Fruit fly (Drosophila melanogaster) whole organism, adult: ENCODE data around the gene pie.
A peak's percentile ranks its signal among the peaks of the same experiment; 100 is the strongest.

Source experiments
- CG11617 ChIP-seq: fragments of 200-800 bp; sonication (Bioruptor generic); optimal IDR thresholded peaks from 2 replicates; lab custom pipeline; 2017; ENCODE audit warnings: mild to moderate bottlenecking, missing biosample characterization, missing genetic modification reagents, missing genetic modification characterization
- CG12768 ChIP-seq: fragments of 200-800 bp; sonication (Bioruptor generic); optimal IDR thresholded peaks from 2 replicates; lab custom pipeline; 2017; ENCODE audit warnings: missing biosample characterization, missing genetic modification characterization, mild to moderate bottlenecking, moderate library complexity, missing genetic modification reagents
- CG14711 ChIP-seq: fragments of 200-800 bp; sonication (Bioruptor generic); optimal IDR thresholded peaks from 2 replicates; lab custom pipeline; 2018; ENCODE audit warnings: missing biosample characterization, mild to moderate bottlenecking, missing genetic modification characterization, moderate library complexity
- CG1620 ChIP-seq: fragments of 200-800 bp; sonication (Bioruptor generic); optimal IDR thresholded peaks from 2 replicates; lab custom pipeline; 2016; ENCODE audit warnings: missing biosample characterization, missing genetic modification characterization
- CG33017 ChIP-seq: fragments of 200-800 bp; sonication (Bioruptor generic); optimal IDR thresholded peaks from 2 replicates; lab custom pipeline; 2018; ENCODE audit warnings: missing biosample characterization, mild to moderate bottlenecking, missing genetic modification characterization, moderate library complexity
- CG5204 ChIP-seq: fragments of 200-800 bp; sonication (Bioruptor generic); optimal IDR thresholded peaks from 2 replicates; lab custom pipeline; 2016; ENCODE audit warnings: missing biosample characterization, missing genetic modification characterization
- CG7045 ChIP-seq: fragments of 200-800 bp; sonication (Bioruptor generic); optimal IDR thresholded peaks from 2 replicates; lab custom pipeline; 2017; ENCODE audit warnings: missing biosample characterization, mild to moderate bottlenecking, missing genetic modification characterization
- CG7101 ChIP-seq: fragments of 200-800 bp; sonication (Bioruptor generic); optimal IDR thresholded peaks from 2 replicates; lab custom pipeline; 2018; ENCODE audit warnings: missing biosample characterization, mild to moderate bottlenecking, missing genetic modification characterization, moderate library complexity
- Clk ChIP-seq: fragments of 200-800 bp; sonication (Bioruptor generic); optimal IDR thresholded peaks from 2 replicates; lab custom pipeline; 2017; ENCODE audit warnings: missing biosample characterization, missing genetic modification characterization
- Crg-1 ChIP-seq: fragments of 200-800 bp; sonication (Bioruptor generic); optimal IDR thresholded peaks from 2 replicates; lab custom pipeline; 2016; ENCODE audit warnings: missing biosample characterization, missing genetic modification characterization
- Hr96 ChIP-seq: fragments of 200-800 bp; sonication (Bioruptor generic); optimal IDR thresholded peaks from 2 replicates; lab custom pipeline; 2016; ENCODE audit warnings: missing biosample characterization, missing genetic modification characterization
- Mnt ChIP-seq: fragments of 200-800 bp; sonication (Bioruptor generic); optimal IDR thresholded peaks from 2 replicates; lab custom pipeline; 2016; ENCODE audit warnings: missing biosample characterization, mild to moderate bottlenecking, missing genetic modification characterization
- bab1 ChIP-seq: fragments of 200-800 bp; sonication (Bioruptor generic); optimal IDR thresholded peaks from 3 replicates; lab custom pipeline; 2019; ENCODE audit warnings: missing biosample characterization, mild to moderate bottlenecking, missing genetic modification characterization, moderate library complexity
- cic ChIP-seq: fragments of 200-800 bp; sonication (Bioruptor generic); optimal IDR thresholded peaks from 2 replicates; lab custom pipeline; 2017; ENCODE audit warnings: missing biosample characterization, mild to moderate bottlenecking, missing genetic modification characterization, moderate library complexity
- cnc ChIP-seq, 2 experiments: fragments of >200 bp; optimal IDR thresholded peaks; 2 replicates each; lab custom pipeline; 2017
- kay ChIP-seq: fragments of 200-800 bp; sonication (Bioruptor generic); peaks from one replicate; lab custom pipeline; 2016; ENCODE audit warnings: missing biosample characterization, missing genetic modification characterization, borderline replicate concordance
- ovo ChIP-seq: fragments of 200-800 bp; sonication (Bioruptor generic); optimal IDR thresholded peaks from 2 replicates; lab custom pipeline; 2016; ENCODE audit warnings: missing biosample characterization, missing genetic modification characterization
- pad ChIP-seq: fragments of 200-800 bp; sonication (Bioruptor generic); optimal IDR thresholded peaks from 3 replicates; lab custom pipeline; 2017; ENCODE audit warnings: missing biosample characterization, missing genetic modification characterization, mild to moderate bottlenecking, moderate library complexity, missing genetic modification reagents
- tj ChIP-seq: fragments of 200-800 bp; sonication (Bioruptor generic); optimal IDR thresholded peaks from 3 replicates; lab custom pipeline; 2017; ENCODE audit warnings: missing biosample characterization, mild to moderate bottlenecking, missing genetic modification characterization, moderate library complexity
- toe ChIP-seq: fragments of 200-800 bp; sonication (Bioruptor generic); optimal IDR thresholded peaks from 2 replicates; lab custom pipeline; 2016; ENCODE audit warnings: missing biosample characterization, missing genetic modification characterization

Gene pie

DNA sequence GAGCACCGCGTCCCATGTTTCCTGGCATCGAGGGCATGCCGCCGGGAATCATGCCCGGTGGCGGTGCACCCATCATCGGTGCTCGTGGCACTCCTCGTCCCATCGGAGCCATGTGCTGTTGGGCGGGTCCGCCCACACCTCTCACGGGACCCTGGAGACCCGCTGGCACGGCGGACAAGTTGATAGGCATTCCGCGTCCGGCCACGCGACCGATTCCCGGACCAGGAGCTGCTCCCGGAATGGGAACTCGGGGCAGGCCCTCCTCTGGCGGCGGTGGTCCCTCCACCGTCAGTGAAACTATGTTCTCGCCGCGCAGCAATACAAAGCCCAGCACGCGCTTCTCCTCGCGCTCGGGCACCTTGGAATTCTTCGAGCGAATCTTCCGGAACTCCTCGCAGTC lies 3.0 kb upstream of the pie start:
- no peak for TF ChIP-seq CG14711 (tag; lab: Kevin White, UChicago)
- TF ChIP-seq tj (GFP tag; lab: Kevin White, UChicago), result no peak
- TF ChIP-seq CG1620, result no peak
- TF ChIP-seq CG7045 (GFP tag; lab: Kevin White, UChicago), result no peak
- TF ChIP-seq CG33017 (tag; lab: Kevin White, UChicago), result no peak
- no peak for TF ChIP-seq kay
- TF ChIP-seq Hr96 (GFP tag; lab: Kevin White, UChicago), result no peak
- no peak for TF ChIP-seq Crg-1 (GFP tag; lab: Kevin White, UChicago)
- TF ChIP-seq pad (GFP tag; lab: Kevin White, UChicago), result no peak
- no peak for TF ChIP-seq CG12768 (GFP tag; lab: Kevin White, UChicago)
- TF ChIP-seq cic (GFP tag; lab: Kevin White, UChicago), result no peak

DNA sequence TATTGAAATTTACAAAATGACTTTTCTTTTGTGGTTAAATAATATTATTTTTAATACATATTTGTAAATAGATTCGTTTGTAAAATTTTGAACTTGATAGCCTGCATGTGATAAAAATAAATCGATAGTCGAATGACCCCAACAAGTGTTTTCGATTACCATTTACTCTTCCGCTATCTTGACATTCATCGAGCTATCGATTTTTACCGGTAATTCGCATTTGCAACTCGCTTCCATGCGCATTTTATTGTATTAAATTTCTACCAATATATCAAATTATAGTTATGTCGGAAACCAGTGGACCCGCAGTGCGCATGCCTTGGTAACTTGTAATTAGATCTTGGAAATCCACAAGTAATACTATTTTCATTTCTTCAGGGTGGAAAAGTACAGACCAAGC lies 3.6 kb downstream of the pie start, which contains the start of gene RfC3:
RfC3 (plus strand) TSS at position 210 of the 400 bp plus-strand sequence.
- TF ChIP-seq CG11617 (GFP tag; lab: Kevin White, UChicago) (no peak), Clk (GFP tag; lab: Kevin White, UChicago) (no peak), Hr96 (GFP tag; lab: Kevin White, UChicago) (no peak), Mnt (peak; percentile 16), CG7045 (GFP tag; lab: Kevin White, UChicago) (no peak), toe (no peak), kay (peak; percentile 94)

DNA sequence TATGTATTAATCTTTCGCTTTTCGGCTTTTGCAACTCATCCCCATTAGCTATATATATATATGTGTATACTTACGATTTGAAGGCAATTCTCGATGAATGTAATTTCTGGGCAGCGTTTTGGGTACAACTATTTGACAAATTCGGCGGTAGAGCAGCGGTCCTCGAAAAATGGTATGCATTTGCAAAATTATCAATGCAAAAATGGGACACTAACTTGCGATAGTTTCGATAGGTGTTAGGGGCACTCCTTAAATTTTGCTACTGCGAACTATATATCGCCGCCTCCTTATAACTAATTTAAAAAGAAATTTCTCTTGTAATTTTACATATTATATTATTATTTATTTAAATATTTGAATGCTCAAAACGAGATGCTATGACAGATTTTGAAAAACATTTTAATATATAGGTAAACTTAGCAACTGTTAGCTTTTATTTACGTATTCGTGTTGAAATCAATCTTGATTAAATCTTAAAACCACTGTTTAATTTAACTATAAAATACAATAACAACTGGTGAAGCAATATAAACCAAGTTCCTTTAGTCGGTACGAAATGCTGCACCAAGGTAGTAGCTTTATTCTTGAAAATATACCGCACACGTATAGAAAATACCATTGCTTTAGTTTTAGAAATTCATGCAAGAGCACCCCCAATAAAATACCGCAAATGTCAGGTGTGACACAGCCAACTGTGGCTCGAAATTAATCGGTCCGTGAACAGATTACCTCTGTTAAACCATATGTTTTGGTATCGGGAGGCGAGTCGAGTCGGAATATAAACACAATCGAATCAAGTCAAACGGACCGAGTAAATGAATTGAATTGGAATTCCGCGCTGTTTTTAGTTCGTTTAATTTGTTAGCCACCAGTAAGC lies 9.1 kb downstream of the pie start, which contains the start of the genes CG5355 and Klp31E:
CG5355 (minus strand) TSS at position 213 of the 877 bp plus-strand sequence.
Klp31E (plus strand) TSS at position 767 of the 877 bp plus-strand sequence.
- TF ChIP-seq tj (GFP tag; lab: Kevin White, UChicago), result peak; percentile 39
- peak; percentile 47 for TF ChIP-seq CG14711 (tag; lab: Kevin White, UChicago)
- TF ChIP-seq CG7045 (GFP tag; lab: Kevin White, UChicago), result peak; percentile 64
- no peak for TF ChIP-seq kay
- peak; percentile 61 for TF ChIP-seq CG12768 (GFP tag; lab: Kevin White, UChicago)
- TF ChIP-seq CG11617 (GFP tag; lab: Kevin White, UChicago), result peak; percentile 78
- no peak for TF ChIP-seq cic (GFP tag; lab: Kevin White, UChicago)
- TF ChIP-seq toe, result no peak
- TF ChIP-seq pad (GFP tag; lab: Kevin White, UChicago), result peak; percentile 52
- TF ChIP-seq CG1620, result peak; percentile 46
- peak; percentile 60 for TF ChIP-seq CG7101 (tag; lab: Kevin White, UChicago)
- peak; percentile 31 for TF ChIP-seq Clk (GFP tag; lab: Kevin White, UChicago)
- TF ChIP-seq CG33017 (tag; lab: Kevin White, UChicago), result peak; percentile 41
- peak; percentile 33 for TF ChIP-seq Mnt
- peak in 1 of 2 experiments; percentile 37 for TF ChIP-seq cnc (optimal IDR thresholded peaks at IDR 0.05; lab: Kevin White, UChicago)

DNA sequence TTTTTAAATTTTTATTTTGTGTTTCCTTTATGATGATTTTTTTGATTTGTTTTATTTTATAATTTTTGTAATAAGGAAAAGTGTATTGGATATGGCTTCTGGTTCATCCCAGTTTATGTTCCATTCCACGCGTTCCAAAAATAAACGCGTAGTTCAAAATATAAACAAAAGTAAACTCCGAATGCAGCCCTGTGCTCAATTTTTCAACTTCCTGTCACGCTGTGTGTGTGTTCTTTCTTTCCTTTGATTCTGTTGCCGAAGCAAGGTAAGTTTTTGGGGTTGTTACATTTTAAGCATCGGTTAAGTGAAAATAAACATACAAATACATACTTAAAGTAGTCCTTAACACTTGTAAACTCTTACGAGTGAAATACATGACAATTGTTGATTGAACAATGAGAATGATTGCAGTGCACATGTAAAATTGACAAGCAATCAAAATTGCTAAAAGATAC lies 14.4 kb downstream of the pie start, which contains the start of the genes Ip259 and RpS27A:
Ip259 (plus strand) TSS at position 231 of the 455 bp plus-strand sequence.
RpS27A (plus strand) TSS at position 231 of the 455 bp plus-strand sequence.
- no peak for TF ChIP-seq Hr96 (GFP tag; lab: Kevin White, UChicago)
- no peak for TF ChIP-seq toe
- peak; percentile 83 for TF ChIP-seq CG1620
- TF ChIP-seq Crg-1 (GFP tag; lab: Kevin White, UChicago), result peak; percentile 83
- TF ChIP-seq tj (GFP tag; lab: Kevin White, UChicago), result peak; percentile 53
- peak; percentile 80 for TF ChIP-seq CG12768 (GFP tag; lab: Kevin White, UChicago)
- TF ChIP-seq bab1 (GFP tag; lab: Kevin White, UChicago), result peak; percentile 73
- peak; percentile 59 for TF ChIP-seq CG33017 (tag; lab: Kevin White, UChicago)
- peak; percentile 86 for TF ChIP-seq CG11617 (GFP tag; lab: Kevin White, UChicago)
- TF ChIP-seq Mnt, result peak; percentile 90
- TF ChIP-seq CG7045 (GFP tag; lab: Kevin White, UChicago), result peak; percentile 80
- no peak for TF ChIP-seq CG5204 (GFP tag; lab: Kevin White, UChicago)
- TF ChIP-seq ovo (GFP tag; lab: Kevin White, UChicago), result no peak
- peak; percentile 60 for TF ChIP-seq CG14711 (tag; lab: Kevin White, UChicago)
- TF ChIP-seq CG7101 (tag; lab: Kevin White, UChicago), result peak; percentile 87
- TF ChIP-seq Clk (GFP tag; lab: Kevin White, UChicago), result peak; percentile 74
- TF ChIP-seq cic (GFP tag; lab: Kevin White, UChicago), result no peak
- TF ChIP-seq cnc (optimal IDR thresholded peaks at IDR 0.05; lab: Kevin White, UChicago), result no peak
- peak; percentile 64 for TF ChIP-seq pad (GFP tag; lab: Kevin White, UChicago)
- TF ChIP-seq kay, result peak; percentile 54

DNA sequence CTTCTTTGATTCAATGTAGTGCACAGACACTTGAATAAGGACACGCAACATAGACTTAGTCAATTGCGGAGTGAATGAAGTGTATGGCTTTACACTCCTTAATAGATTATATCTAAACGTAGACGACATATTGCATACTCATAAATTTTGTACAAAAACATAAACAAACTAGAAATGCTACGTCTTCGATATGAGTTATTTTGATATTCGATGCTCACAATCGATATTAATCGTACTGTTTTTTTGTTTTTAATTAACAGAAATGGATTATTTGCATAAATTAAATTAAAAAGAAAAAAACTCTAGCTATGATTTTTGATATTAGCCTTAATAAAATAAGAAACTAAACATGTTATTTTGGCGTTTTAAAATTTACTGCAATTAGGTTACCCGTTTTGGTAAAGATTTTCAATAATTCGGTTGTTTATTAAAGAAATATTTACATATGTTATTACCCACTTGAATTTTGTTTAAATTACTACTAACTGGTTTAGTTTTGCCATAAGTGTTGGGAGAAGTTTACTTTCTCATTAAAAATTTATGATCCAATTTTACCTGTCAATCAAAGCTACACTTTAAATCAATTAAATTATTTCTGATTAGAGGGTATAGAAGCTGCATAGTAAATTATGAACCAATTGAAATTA lies 17.4 kb downstream of the pie start, which contains the start of the genes CG17768, LSm-4 and Ir31a:
CG17768 (minus strand) TSS at position 196 of the 647 bp plus-strand sequence.
LSm-4 (minus strand) TSS at position 196 of the 647 bp plus-strand sequence.
Ir31a (plus strand) TSS at position 558 of the 647 bp plus-strand sequence.
- TF ChIP-seq pad (GFP tag; lab: Kevin White, UChicago) (no peak), bab1 (GFP tag; lab: Kevin White, UChicago) (no peak), CG7045 (GFP tag; lab: Kevin White, UChicago) (no peak), Hr96 (GFP tag; lab: Kevin White, UChicago) (no peak), cic (GFP tag; lab: Kevin White, UChicago) (no peak), CG5204 (GFP tag; lab: Kevin White, UChicago) (no peak), CG11617 (GFP tag; lab: Kevin White, UChicago) (no peak), CG14711 (tag; lab: Kevin White, UChicago) (no peak), CG1620 (no peak), CG33017 (tag; lab: Kevin White, UChicago) (no peak), Crg-1 (GFP tag; lab: Kevin White, UChicago) (no peak), CG7101 (tag; lab: Kevin White, UChicago) (no peak), cnc (optimal IDR thresholded peaks at IDR 0.05; lab: Kevin White, UChicago) (no peak), toe (no peak), Mnt (no peak), kay (no peak), ovo (GFP tag; lab: Kevin White, UChicago) (no peak), Clk (GFP tag; lab: Kevin White, UChicago) (no peak), CG12768 (GFP tag; lab: Kevin White, UChicago) (no peak), tj (GFP tag; lab: Kevin White, UChicago) (no peak)
